Worm (Caenorhabditis elegans) whole organism, late embryonic: ENCODE results near the gene bgnt-1.1.
A peak's percentile ranks its signal among the peaks of the same experiment; 100 is the strongest.

ENCODE experiments used
- C08G9.2 ChIP-seq: sonication (generic microtip); optimal IDR thresholded peaks from 2 replicates; lab custom pipeline; 2016; ENCODE audit warnings: mild to moderate bottlenecking, missing genetic modification characterization, moderate library complexity, missing compliant biosample characterization
- C38D4.7 ChIP-seq: fragments of 200-800 bp; sonication (Bioruptor generic); optimal IDR thresholded peaks from 2 replicates; lab custom pipeline; 2018; ENCODE audit warnings: mild to moderate bottlenecking, missing genetic modification characterization, moderate library complexity, missing compliant biosample characterization
- F13H6.1 ChIP-seq: sonication (generic microtip); optimal IDR thresholded peaks from 2 replicates; lab custom pipeline; 2016; ENCODE audit warnings: missing genetic modification characterization, missing compliant biosample characterization
- K02D7.2 ChIP-seq: sonication (generic microtip); optimal IDR thresholded peaks from 2 replicates; lab custom pipeline; 2017; ENCODE audit warnings: mild to moderate bottlenecking, missing genetic modification characterization, missing compliant biosample characterization
- Y22D7AL.16 ChIP-seq: sonication (generic microtip); optimal IDR thresholded peaks from 2 replicates; lab custom pipeline; 2016; ENCODE audit warnings: missing genetic modification characterization, missing compliant biosample characterization
- ahr-1 ChIP-seq: sonication (generic microtip); optimal IDR thresholded peaks from 2 replicates; lab custom pipeline; 2016; ENCODE audit warnings: missing genetic modification characterization, missing compliant biosample characterization
- ceh-14 ChIP-seq: sonication (generic microtip); optimal IDR thresholded peaks from 2 replicates; lab custom pipeline; 2016; ENCODE audit warnings: missing genotype, missing genetic modification characterization, missing compliant biosample characterization
- ceh-18 ChIP-seq: sonication (generic microtip); optimal IDR thresholded peaks from 2 replicates; lab custom pipeline; 2016; ENCODE audit warnings: missing genetic modification characterization, missing compliant biosample characterization
- ceh-2 ChIP-seq: sonication (generic microtip); optimal IDR thresholded peaks from 2 replicates; lab custom pipeline; 2016; ENCODE audit warnings: missing genotype, missing genetic modification characterization, missing compliant biosample characterization
- ceh-24 ChIP-seq: sonication (generic microtip); optimal IDR thresholded peaks from 2 replicates; lab custom pipeline; 2016; ENCODE audit warnings: mild to moderate bottlenecking, missing genetic modification characterization, missing compliant biosample characterization
- ceh-30 ChIP-seq: fragments of 150-350 bp; optimal IDR thresholded peaks from 2 replicates; lab custom pipeline; 2014; ENCODE audit warnings: missing biosample characterization, missing genetic modification characterization
- ceh-31 ChIP-seq: sonication (generic microtip); optimal IDR thresholded peaks from 2 replicates; lab custom pipeline; 2016; ENCODE audit warnings: missing genetic modification characterization, missing compliant biosample characterization
- ceh-34 ChIP-seq: sonication (generic microtip); optimal IDR thresholded peaks from 2 replicates; lab custom pipeline; 2016; ENCODE audit warnings: mild to moderate bottlenecking, missing genetic modification characterization, missing compliant biosample characterization
- ceh-9 ChIP-seq: sonication (generic microtip); optimal IDR thresholded peaks from 2 replicates; lab custom pipeline; 2016; ENCODE audit warnings: mild to moderate bottlenecking, missing genetic modification characterization, inconsistent platforms, missing compliant biosample characterization
- dve-1 ChIP-seq: sonication (generic microtip); optimal IDR thresholded peaks from 2 replicates; lab custom pipeline; 2017; ENCODE audit warnings: antibody characterized with exemption, mild to moderate bottlenecking, missing genetic modification characterization, missing compliant biosample characterization
- elt-2 ChIP-seq: sonication (generic microtip); optimal IDR thresholded peaks from 2 replicates; lab custom pipeline; 2016; ENCODE audit warnings: missing genetic modification reagents, missing genetic modification characterization, missing compliant biosample characterization
- ets-4 ChIP-seq: sonication (generic microtip); optimal IDR thresholded peaks from 2 replicates; lab custom pipeline; 2016; ENCODE audit warnings: missing genetic modification characterization, missing compliant biosample characterization
- fax-1 ChIP-seq: sonication (generic microtip); optimal IDR thresholded peaks from 2 replicates; lab custom pipeline; 2016; ENCODE audit warnings: missing genotype, missing genetic modification characterization, missing compliant biosample characterization
- hlh-13 ChIP-seq: fragments of 200-800 bp; sonication (Bioruptor generic); optimal IDR thresholded peaks from 2 replicates; lab custom pipeline; 2018; ENCODE audit warnings: mild to moderate bottlenecking, missing genetic modification characterization, missing compliant biosample characterization
- hlh-15 ChIP-seq: sonication (generic microtip); optimal IDR thresholded peaks from 2 replicates; lab custom pipeline; 2016; ENCODE audit warnings: missing genetic modification characterization, missing compliant biosample characterization
- hlh-6 ChIP-seq: sonication (generic microtip); optimal IDR thresholded peaks from 2 replicates; lab custom pipeline; 2016; ENCODE audit warnings: missing genotype, missing genetic modification characterization, missing compliant biosample characterization
- hlh-8 ChIP-seq: sonication (generic microtip); optimal IDR thresholded peaks from 2 replicates; lab custom pipeline; 2016; ENCODE audit warnings: missing genotype, missing genetic modification characterization, missing compliant biosample characterization
- lim-6 ChIP-seq: sonication (generic microtip); optimal IDR thresholded peaks from 2 replicates; lab custom pipeline; 2016; ENCODE audit warnings: missing genetic modification characterization, missing compliant biosample characterization
- lin-11 ChIP-seq: fragments of 200-800 bp; sonication (Bioruptor generic); optimal IDR thresholded peaks from 2 replicates; lab custom pipeline; 2018; ENCODE audit warnings: mild to moderate bottlenecking, missing genetic modification characterization, missing compliant biosample characterization
- nfya-1 ChIP-seq: sonication (generic microtip); optimal IDR thresholded peaks from 2 replicates; lab custom pipeline; 2017; ENCODE audit warnings: missing genetic modification characterization, mild to moderate bottlenecking, missing compliant biosample characterization, antibody characterized with exemption, moderate library complexity
- nhr-232 ChIP-seq: sonication (generic microtip); optimal IDR thresholded peaks from 2 replicates; lab custom pipeline; 2016; ENCODE audit warnings: missing genetic modification characterization, missing compliant biosample characterization
- npax-4 ChIP-seq: sonication (generic microtip); optimal IDR thresholded peaks from 2 replicates; lab custom pipeline; 2016; ENCODE audit warnings: missing genetic modification characterization, missing compliant biosample characterization
- pat-9 ChIP-seq: fragments of 200-800 bp; sonication (Bioruptor generic); optimal IDR thresholded peaks from 2 replicates; lab custom pipeline; 2018; ENCODE audit warnings: mild to moderate bottlenecking, missing genetic modification characterization, moderate library complexity, missing compliant biosample characterization
- pha-2 ChIP-seq: sonication (generic microtip); optimal IDR thresholded peaks from 2 replicates; lab custom pipeline; 2017; ENCODE audit warnings: mild to moderate bottlenecking, missing genetic modification characterization, missing compliant biosample characterization
- pqm-1 ChIP-seq: sonication (generic microtip); optimal IDR thresholded peaks from 2 replicates; lab custom pipeline; 2016; ENCODE audit warnings: missing genetic modification characterization, missing compliant biosample characterization
- sox-4 ChIP-seq: sonication (generic microtip); optimal IDR thresholded peaks from 2 replicates; lab custom pipeline; 2017; ENCODE audit warnings: mild to moderate bottlenecking, missing genetic modification characterization, inconsistent platforms, missing compliant biosample characterization
- syd-9 ChIP-seq: sonication (generic microtip); optimal IDR thresholded peaks from 2 replicates; lab custom pipeline; 2016; ENCODE audit warnings: mild to moderate bottlenecking, missing genetic modification characterization, moderate library complexity, missing compliant biosample characterization
- tbx-2 ChIP-seq: sonication (generic microtip); optimal IDR thresholded peaks from 2 replicates; lab custom pipeline; 2016; ENCODE audit warnings: missing genetic modification characterization, missing compliant biosample characterization
- ttx-3 ChIP-seq: sonication (generic microtip); optimal IDR thresholded peaks from 2 replicates; lab custom pipeline; 2016; ENCODE audit warnings: missing genetic modification reagents, missing genetic modification characterization, missing compliant biosample characterization
- unc-42 ChIP-seq: sonication (generic microtip); optimal IDR thresholded peaks from 2 replicates; lab custom pipeline; 2016; ENCODE audit warnings: missing genotype, missing genetic modification characterization, missing compliant biosample characterization
- unc-55 ChIP-seq: sonication (generic microtip); optimal IDR thresholded peaks from 2 replicates; lab custom pipeline; 2017; ENCODE audit warnings: missing biosample characterization, missing genetic modification reagents, missing genetic modification characterization
- unc-86 ChIP-seq: sonication (generic microtip); optimal IDR thresholded peaks from 2 replicates; lab custom pipeline; 2016; ENCODE audit warnings: missing genetic modification characterization, missing compliant biosample characterization
- ztf-16 ChIP-seq: sonication (generic microtip); optimal IDR thresholded peaks from 2 replicates; lab custom pipeline; 2017; ENCODE audit warnings: missing genetic modification characterization, missing compliant biosample characterization

Gene bgnt-1.1

DNA sequence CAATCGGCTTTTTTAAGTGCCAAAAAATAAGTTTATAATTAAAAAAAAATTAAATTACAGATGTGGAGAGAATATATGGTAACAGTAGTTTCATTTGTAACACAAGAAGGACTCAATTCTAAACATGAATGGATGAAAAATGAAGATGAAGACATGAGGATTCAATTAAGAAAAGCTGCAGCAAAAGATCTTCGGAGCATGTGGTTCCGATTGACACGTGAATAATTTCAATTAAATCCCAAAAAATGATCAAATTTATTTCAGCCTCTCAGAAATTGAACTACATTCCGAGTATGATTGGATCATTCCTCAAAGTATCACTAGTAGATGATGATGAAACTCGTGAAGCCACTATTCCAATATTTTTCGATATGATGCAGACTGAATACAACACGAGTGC, 16.8 kb downstream of the bgnt-1.1 start:
- no peak for TF ChIP-seq pqm-1
- peak; percentile 3 for TF ChIP-seq hlh-8 (tag; lab: Kevin White, UChicago)
- TF ChIP-seq, all 69 proteins: peak for 1

ce11 chrIV:10498401-10498800, 25.8 kb downstream of the bgnt-1.1 start:
- no peak for TF ChIP-seq lim-6 (tag; lab: Kevin White, UChicago)
- TF ChIP-seq pqm-1: no peak
- no peak for TF ChIP-seq sox-4 (tag; lab: Kevin White, UChicago)
- no peak for TF ChIP-seq nhr-232
- TF ChIP-seq hlh-13: no peak

ce11 chrIV:10499948-10500356, 27.4 kb downstream of the bgnt-1.1 start:
- TF ChIP-seq K02D7.2 (tag; lab: Kevin White, UChicago): no peak
- no peak for TF ChIP-seq pha-2 (tag; lab: Kevin White, UChicago)
- TF ChIP-seq F13H6.1 (tag; lab: Kevin White, UChicago): no peak
- TF ChIP-seq ceh-34 (tag; lab: Kevin White, UChicago): no peak
- peak; percentile 11 for TF ChIP-seq tbx-2 (tag; lab: Kevin White, UChicago)
- no peak for TF ChIP-seq ceh-30 (tag; lab: Kevin White, UChicago)
- no peak for TF ChIP-seq npax-4 (tag; lab: Kevin White, UChicago)
- TF ChIP-seq ets-4 (tag; lab: Kevin White, UChicago): no peak
- TF ChIP-seq lin-11 (tag; lab: Kevin White, UChicago): no peak
- no peak for TF ChIP-seq ztf-16
- no peak for TF ChIP-seq ahr-1 (tag; lab: Kevin White, UChicago)
- peak; percentile 66 for TF ChIP-seq ceh-31 (tag; lab: Kevin White, UChicago)
- TF ChIP-seq pat-9 (tag; lab: Kevin White, UChicago): no peak
- peak; percentile 49 for TF ChIP-seq ceh-14 (tag; lab: Kevin White, UChicago)
- no peak for TF ChIP-seq hlh-15
- TF ChIP-seq ceh-2 (tag; lab: Kevin White, UChicago): no peak
- TF ChIP-seq ceh-18 (tag; lab: Kevin White, UChicago): peak; percentile 63
- no peak for TF ChIP-seq nhr-232
- no peak for TF ChIP-seq ceh-24 (tag; lab: Kevin White, UChicago)
- TF ChIP-seq unc-42 (tag; lab: Kevin White, UChicago): peak; percentile 15
- TF ChIP-seq hlh-6 (tag; lab: Kevin White, UChicago): no peak
- TF ChIP-seq hlh-13: no peak
- peak; percentile 51 for TF ChIP-seq unc-55 (GFP tag; lab: Kevin White, UChicago)
- no peak for TF ChIP-seq C08G9.2 (tag; lab: Kevin White, UChicago)
- no peak for TF ChIP-seq ttx-3 (tag; lab: Kevin White, UChicago)
- TF ChIP-seq unc-86: no peak
- no peak for TF ChIP-seq C38D4.7
- TF ChIP-seq fax-1 (tag; lab: Kevin White, UChicago): peak; percentile 36
- no peak for TF ChIP-seq dve-1 (tag; lab: Kevin White, UChicago)
- peak; percentile 70 for TF ChIP-seq nfya-1 (tag; lab: Kevin White, UChicago)
- TF ChIP-seq ceh-9 (tag; lab: Kevin White, UChicago): no peak
- no peak for TF ChIP-seq Y22D7AL.16 (tag; lab: Kevin White, UChicago)
- TF ChIP-seq elt-2 (tag; lab: Kevin White, UChicago): no peak
- TF ChIP-seq, all 69 proteins: peak for 8

ce11 chrIV:10500481-10500880, 27.9 kb downstream of the bgnt-1.1 start:
- peak; percentile 80 for TF ChIP-seq unc-42 (tag; lab: Kevin White, UChicago)
- TF ChIP-seq npax-4 (tag; lab: Kevin White, UChicago): no peak
- no peak for TF ChIP-seq syd-9 (tag; lab: Kevin White, UChicago)
